Worm (Caenorhabditis elegans) whole organism, mixed stage, embryonic: ENCODE measurements around the gene npr-42.

ENCODE experiments used
- cnd-1 ChIP-seq: fragments of 200-800 bp; sonication (Bioruptor generic); optimal IDR thresholded peaks from 2 replicates; lab custom pipeline; 2018; ENCODE audit warnings: mild to moderate bottlenecking, missing genetic modification characterization, missing compliant biosample characterization
- elt-3 ChIP-seq: fragments of 150-350 bp; optimal IDR thresholded peaks from 2 replicates; lab custom pipeline; 2014; ENCODE audit warnings: missing biosample characterization, missing genetic modification characterization
- unc-39 ChIP-seq: fragments of 150-350 bp; optimal IDR thresholded peaks from 2 replicates; lab custom pipeline; 2014; ENCODE audit warnings: missing biosample characterization, missing genetic modification characterization

ce11 chrII:4319537-4320019 is 43.6 kb downstream of the npr-42 start, which contains the start of gene Y52E8A.6:
- TF ChIP-seq elt-3 = no peak
- no peak for TF ChIP-seq unc-39
- TF ChIP-seq cnd-1 (tag; lab: Kevin White, UChicago) = no peak
